Fruit fly (Drosophila melanogaster) whole organism, wandering third instar larva: Measurements from ENCODE around the gene Gabat.

Experiments
- CG9705 ChIP-seq: fragments of 200-800 bp; sonication (Bioruptor generic); optimal IDR thresholded peaks from 2 replicates; lab custom pipeline; 2018; ENCODE audit warnings: missing biosample characterization, mild to moderate bottlenecking, missing genetic modification characterization
- Dfd ChIP-seq: fragments of >200 bp; optimal IDR thresholded peaks from 2 replicates; lab custom pipeline; 2017; ENCODE audit warnings: missing biosample characterization, missing genetic modification characterization
- Myc ChIP-seq: fragments of >200 bp; optimal IDR thresholded peaks from 2 replicates; lab custom pipeline; 2017
- br ChIP-seq: fragments of 200-800 bp; sonication (Bioruptor generic); optimal IDR thresholded peaks from 2 replicates; lab custom pipeline; 2016; ENCODE audit warnings: missing biosample characterization, missing genetic modification characterization
- dl ChIP-seq, 2 experiments: fragments of 175-275, 200-275 bp in 1 of 2; fragments of 200-275 bp in 1 of 2; sonication (Bioruptor generic); optimal IDR thresholded peaks; lab custom pipeline; 2018; ENCODE audit warnings: mild to moderate bottlenecking in 2 of 2, missing biosample characterization in 2 of 2, missing genetic modification characterization in 2 of 2, moderate library complexity in 2 of 2; ENCODE audit not compliant: partially characterized antibody in 2 of 2, insufficient read depth in 1 of 2
- h ChIP-seq: fragments of 200-800 bp; sonication (Bioruptor generic); optimal IDR thresholded peaks from 3 replicates; lab custom pipeline; 2016; ENCODE audit warnings: missing biosample characterization, mild to moderate bottlenecking, missing genetic modification characterization
- psq ChIP-seq: fragments of 200-800 bp; sonication (Bioruptor generic); optimal IDR thresholded peaks from 3 replicates; lab custom pipeline; 2017; ENCODE audit warnings: missing biosample characterization, mild to moderate bottlenecking, missing genetic modification characterization, moderate library complexity
- usp ChIP-seq: fragments of >200 bp; optimal IDR thresholded peaks from 2 replicates; lab custom pipeline; 2017; ENCODE audit warnings: missing biosample characterization, missing genetic modification characterization

DNA sequence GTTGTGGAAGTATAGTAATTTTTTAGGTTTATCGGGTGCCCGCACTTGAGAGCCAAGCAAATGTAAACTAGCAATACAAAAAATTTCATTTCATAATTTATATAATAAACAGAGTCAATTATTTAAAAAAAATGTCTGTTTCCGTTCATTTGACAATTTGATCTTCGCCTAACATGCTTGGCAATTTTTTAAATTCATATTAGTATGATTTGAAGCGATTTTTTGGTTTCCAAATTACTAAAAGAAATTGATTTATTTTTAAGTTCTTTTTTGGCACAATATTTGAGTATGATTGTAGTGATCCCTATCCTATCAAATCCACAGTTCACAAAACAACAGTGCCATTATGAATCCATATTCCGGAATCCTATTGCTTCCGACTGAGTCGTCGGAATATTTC is 48.6 kb downstream of the Gabat start, which contains the start of gene CG34258:
- no peak for TF ChIP-seq psq (GFP tag; lab: Kevin White, UChicago)
- TF ChIP-seq br (GFP tag; lab: Kevin White, UChicago): no peak
- TF ChIP-seq Myc (lab: Kevin White, UChicago): no peak
- no peak for TF ChIP-seq h
- no peak for TF ChIP-seq dl (GFP tag; optimal IDR thresholded peaks at IDR 0.05; lab: Kevin White, UChicago; ENCODE audit: insufficient read depth in 1 of 2, partially characterized antibody in 2 of 2)
- no peak for TF ChIP-seq usp
- TF ChIP-seq CG9705: no peak
- no peak for TF ChIP-seq Dfd
